Worm (Caenorhabditis elegans): Measurements from ENCODE around the gene C55C3.3.

C55C3.3 gene

DNA sequence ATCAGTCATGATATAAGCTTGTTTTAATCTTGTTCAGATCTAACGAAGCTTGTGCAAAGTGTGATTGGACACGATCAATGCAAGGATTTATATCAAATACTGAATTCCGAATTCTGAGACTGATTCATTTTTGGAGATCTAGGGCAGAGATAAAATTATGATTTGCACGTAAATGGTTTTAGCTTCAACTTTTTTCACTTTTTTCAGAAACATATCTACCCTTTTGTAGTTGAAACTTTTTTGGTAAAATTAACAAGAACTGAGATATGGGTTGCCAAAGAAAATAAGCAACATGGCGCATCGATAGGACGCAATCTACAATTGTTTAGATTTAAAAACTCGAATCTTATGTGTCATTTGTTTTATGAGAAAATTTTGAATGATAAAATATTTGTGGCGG, 7.0 kb upstream of the C55C3.3 start, which contains the start of gene C55C3.4:
Gene C55C3.4, minus strand, starts transcription at position 101 of the 400 bp plus-strand sequence.
- TF ChIP-seq cey-2 (tag; optimal IDR thresholded peaks at IDR 0.05; ENCODE audit: borderline replicate concordance, insufficient read depth), result no peak
- TF ChIP-seq rbr-2 (tag; optimal IDR thresholded peaks at IDR 0.05), result no peak
- TF ChIP-seq ceh-20 (GFP tag; IDR thresholded peaks at IDR 0.05), result no peak
- TF ChIP-seq lin-15B (tag; optimal IDR thresholded peaks at IDR 0.05), result no peak
- no peak for TF ChIP-seq ZK337.2 (GFP tag; IDR thresholded peaks at IDR 0.05)
- no peak for TF ChIP-seq lin-38 (GFP tag; IDR thresholded peaks at IDR 0.05)
- no peak for TF ChIP-seq mdl-1 (tag; optimal IDR thresholded peaks at IDR 0.05)
- TF ChIP-seq ama-1 (optimal IDR thresholded peaks at IDR 0.05), result no peak
- no peak for TF ChIP-seq mxl-2 (GFP tag; conservative IDR thresholded peaks at IDR 0.05)
- TF ChIP-seq ceh-28 (tag; optimal IDR thresholded peaks at IDR 0.05), result no peak
- TF ChIP-seq T26A8.4 (GFP tag; IDR thresholded peaks at IDR 0.05), result no peak
- no peak for TF ChIP-seq egl-43 (GFP tag; IDR thresholded peaks at IDR 0.05)

DNA sequence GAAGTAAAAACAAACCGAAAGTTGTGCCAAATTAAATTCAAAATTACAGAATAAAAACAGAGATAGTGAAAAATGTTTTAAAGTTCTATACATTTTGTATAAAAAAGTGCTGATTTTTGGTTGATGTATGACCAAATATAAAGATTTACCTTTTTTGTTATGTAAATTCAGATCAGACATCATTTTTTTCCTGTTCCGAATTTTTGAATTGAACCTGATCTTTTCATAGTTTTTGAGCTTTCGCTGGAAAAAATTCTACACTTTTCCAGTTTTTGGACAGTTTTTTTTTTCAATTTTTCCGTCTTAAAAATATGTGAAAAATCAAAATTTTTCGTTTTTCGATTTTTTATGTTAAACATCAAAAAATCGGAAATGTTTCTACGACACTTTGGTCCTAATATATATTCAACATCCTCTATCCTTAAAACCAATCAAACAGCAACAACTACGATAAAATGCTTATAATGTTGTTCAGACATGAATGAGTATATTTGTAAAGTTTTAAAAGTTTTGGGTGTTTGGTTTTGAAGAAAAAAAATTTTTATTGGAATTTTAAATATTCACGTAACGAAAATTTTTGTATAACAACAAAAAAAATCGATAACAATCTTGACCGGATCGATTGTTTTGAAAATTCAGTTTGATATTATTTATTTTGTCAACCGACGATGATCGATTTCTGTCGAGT, 2.4 kb upstream of the C55C3.3 start, which contains the start of the genes C55C3.7 and C55C3.6:
Gene C55C3.7, minus strand, starts transcription at position 101 of the 688 bp plus-strand sequence.
Gene C55C3.6, plus strand, starts transcription at position 638 of the 688 bp plus-strand sequence.
- TF ChIP-seq mxl-2 (GFP tag; conservative IDR thresholded peaks at IDR 0.05) (no peak), aha-1 (tag) (no peak), jun-1 (tag; optimal IDR thresholded peaks at IDR 0.05) (no peak), madf-5 (GFP tag; IDR thresholded peaks at IDR 0.05) (no peak), spr-1 (tag; optimal IDR thresholded peaks at IDR 0.05) (no peak), Y48G9A.11 (GFP tag; IDR thresholded peaks at IDR 0.05) (no peak), zip-11 (GFP tag; IDR thresholded peaks at IDR 0.05) (no peak), nhr-111 (GFP tag; optimal IDR thresholded peaks at IDR 0.05) (no peak), php-3 (GFP tag; IDR thresholded peaks at IDR 0.05) (no peak), nhr-237 (tag; optimal IDR thresholded peaks at IDR 0.05) (no peak), pha-4 (GFP tag; IDR thresholded peaks at IDR 0.05) (no peak), pha-4 (tag; optimal IDR thresholded peaks at IDR 0.05) (no peak), mep-1 (tag; optimal IDR thresholded peaks at IDR 0.05) (no peak), tra-1 (GFP tag; IDR thresholded peaks at IDR 0.05) (no peak), dpl-1 (GFP tag; optimal IDR thresholded peaks at IDR 0.05) (no peak)

- TF ChIP-seq saeg-2 (GFP tag; IDR thresholded peaks at IDR 0.05) (no peak), unc-62 (GFP tag; optimal IDR thresholded peaks at IDR 0.05 in 1 of 2) (peak in 1 of 2 experiments; percentile 94), unc-62 (tag; optimal IDR thresholded peaks at IDR 0.05) (no peak), ceh-62 (tag; optimal IDR thresholded peaks at IDR 0.05) (no peak), php-3 (GFP tag; IDR thresholded peaks at IDR 0.05) (no peak), gei-8 (GFP tag; optimal IDR thresholded peaks at IDR 0.05) (no peak), snpc-4 (tag; optimal IDR thresholded peaks at IDR 0.05) (no peak), daf-19 (GFP tag; conservative IDR thresholded peaks at IDR 0.05) (no peak)
Measured at ce11 chrIV:5690386-5691080, 5.4 kb downstream of the C55C3.3 start, which contains the start of gene C55C3.8. TSS of gene C55C3.8 (plus strand) at chrIV:5691030.

- TF ChIP-seq lim-7 (GFP tag; IDR thresholded peaks at IDR 0.05), result 0 out of 2 replicates have a peak, but pooled peaks have one; percentile 53
- TF ChIP-seq tra-1 (GFP tag; IDR thresholded peaks at IDR 0.05), result 0 out of 2 replicates have a peak, but pooled peaks have one; percentile 31
- TF ChIP-seq madf-5 (GFP tag; IDR thresholded peaks at IDR 0.05), result 0 out of 4 replicates have a peak, but pooled peaks of 1 of the 2 experiments have one; percentile 5
Measured at ce11 chrIV:5691189-5691588, 6.1 kb downstream of the C55C3.3 start.
